Worm (Caenorhabditis elegans) whole organism, L4 larva: Measurements from ENCODE around the gene str-114.

Experiments used
- R02D3.7 ChIP-seq: fragments of 150-350 bp; sonication (generic microtip); optimal IDR thresholded peaks from 3 replicates; lab custom pipeline; 2014; ENCODE audit warnings: missing biosample characterization, missing genetic modification characterization
- T20F7.1 ChIP-seq: fragments of 200-800 bp; sonication (Bioruptor generic); optimal IDR thresholded peaks from 2 replicates; lab custom pipeline; 2018; ENCODE audit warnings: mild to moderate bottlenecking, missing genetic modification characterization, missing compliant biosample characterization
- ceh-32 ChIP-seq: sonication (generic microtip); optimal IDR thresholded peaks from 2 replicates; lab custom pipeline; 2016; ENCODE audit warnings: mild to moderate bottlenecking, missing genetic modification characterization, missing compliant biosample characterization; ENCODE audit not compliant: poor library complexity
- ceh-62 ChIP-seq: sonication (generic microtip); optimal IDR thresholded peaks from 2 replicates; lab custom pipeline; 2017; ENCODE audit warnings: missing biosample characterization, missing genetic modification characterization
- ceh-82 ChIP-seq: sonication (generic microtip); optimal IDR thresholded peaks from 2 replicates; lab custom pipeline; 2017; ENCODE audit warnings: missing biosample characterization, missing genetic modification characterization
- ces-1 ChIP-seq: fragments of 150-350 bp; sonication (generic microtip); optimal IDR thresholded peaks from 4 replicates; lab custom pipeline; 2014; ENCODE audit warnings: missing biosample characterization, missing genetic modification reagents, missing genetic modification characterization
- cey-2 ChIP-seq: sonication (generic microtip); optimal IDR thresholded peaks from 3 replicates; lab custom pipeline; 2017; ENCODE audit warnings: missing genetic modification characterization, mild to moderate bottlenecking, missing compliant biosample characterization, antibody characterized with exemption, borderline replicate concordance; ENCODE audit not compliant: insufficient read depth
- daf-19 ChIP-seq: fragments of 200-800 bp; sonication (Bioruptor generic); conservative IDR thresholded peaks from 2 replicates; pipeline ENCODE4 v1.3.6; 2022; ENCODE audit warnings: missing genetic modification characterization, missing compliant biosample characterization
- daf-8 ChIP-seq: fragments of 200-800 bp; sonication (Bioruptor generic); IDR thresholded peaks from 2 replicates; pipeline ENCODE4 v1.3.6; 2022; ENCODE audit warnings: missing genetic modification characterization, missing compliant biosample characterization
- dmd-6 ChIP-seq: fragments of 200-800 bp; sonication (Bioruptor generic); IDR thresholded peaks from 2 replicates; pipeline ENCODE4 v1.3.6; 2022; ENCODE audit warnings: missing genetic modification reagents, missing genetic modification characterization, missing compliant biosample characterization
- dpl-1 ChIP-seq: fragments of 150-350 bp; optimal IDR thresholded peaks from 2 replicates; lab custom pipeline; 2014; ENCODE audit warnings: missing biosample characterization, missing genetic modification reagents, missing genetic modification characterization
- duxl-1 ChIP-seq: sonication (generic microtip); optimal IDR thresholded peaks from 2 replicates; lab custom pipeline; 2016; ENCODE audit warnings: mild to moderate bottlenecking, missing genetic modification characterization, moderate library complexity, missing compliant biosample characterization; ENCODE audit not compliant: poor library complexity
- dve-1 ChIP-seq: sonication (generic microtip); optimal IDR thresholded peaks from 2 replicates; lab custom pipeline; 2017; ENCODE audit warnings: antibody characterized with exemption, mild to moderate bottlenecking, missing genetic modification characterization, missing compliant biosample characterization; ENCODE audit not compliant: insufficient read depth
- egl-27 ChIP-seq: sonication (generic microtip); optimal IDR thresholded peaks from 3 replicates; lab custom pipeline; 2017; ENCODE audit warnings: missing biosample characterization, missing genetic modification reagents, missing genetic modification characterization
- egl-43 ChIP-seq: fragments of 200-800 bp; sonication (Bioruptor generic); IDR thresholded peaks from 2 replicates; pipeline ENCODE4 v1.3.6; 2022; ENCODE audit warnings: missing genetic modification reagents, missing genetic modification characterization, missing compliant biosample characterization
- fkh-10 ChIP-seq: fragments of 150-350 bp; optimal IDR thresholded peaks from 2 replicates; lab custom pipeline; 2014; ENCODE audit warnings: missing biosample characterization, missing genetic modification reagents, missing genetic modification characterization
- hif-1 ChIP-seq, 2 experiments: sonication (generic microtip); optimal IDR thresholded peaks; 2 replicates each; lab custom pipeline; 2016 to 2017; ENCODE audit warnings: missing compliant biosample characterization in 2 of 2, missing genetic modification characterization in 2 of 2, missing genetic modification reagents in 2 of 2, missing genotype in 2 of 2, mild to moderate bottlenecking in 1 of 2
- hlh-11 ChIP-seq: fragments of 200-800 bp; sonication (Bioruptor generic); optimal IDR thresholded peaks from 2 replicates; lab custom pipeline; 2018; ENCODE audit warnings: mild to moderate bottlenecking, missing genetic modification characterization, missing compliant biosample characterization
- hlh-30 ChIP-seq: sonication (generic microtip); optimal IDR thresholded peaks from 2 replicates; lab custom pipeline; 2017; ENCODE audit warnings: antibody characterized with exemption, mild to moderate bottlenecking, missing genetic modification characterization, missing compliant biosample characterization; ENCODE audit not compliant: insufficient read depth
- hmg-1.1 ChIP-seq: fragments of 200-800 bp; sonication (Bioruptor generic); IDR thresholded peaks from 2 replicates; pipeline ENCODE4 v1.3.6; 2022; ENCODE audit warnings: missing genetic modification reagents, missing genetic modification characterization, missing compliant biosample characterization
- lim-7 ChIP-seq: fragments of 200-800 bp; sonication (Bioruptor generic); IDR thresholded peaks from 2 replicates; pipeline ENCODE4 v1.3.6; 2022; ENCODE audit warnings: missing genetic modification characterization, missing compliant biosample characterization
- lin-1 ChIP-seq: fragments of 200-800 bp; sonication (Bioruptor generic); IDR thresholded peaks from 2 replicates; pipeline ENCODE4 v1.3.6; 2022; ENCODE audit warnings: missing genetic modification reagents, missing genetic modification characterization, missing compliant biosample characterization
- lin-13 ChIP-seq: fragments of 150-350 bp; optimal IDR thresholded peaks from 2 replicates; lab custom pipeline; 2014; ENCODE audit warnings: missing biosample characterization, missing genetic modification reagents, missing genetic modification characterization
- lsy-2 ChIP-seq, 2 experiments: fragments of 150-350 bp in 1 of 2; sonication (generic microtip) in 1 of 2; optimal IDR thresholded peaks; 2 replicates each; lab custom pipeline; 2014 to 2017; ENCODE audit warnings: missing biosample characterization in 2 of 2, missing genetic modification characterization in 2 of 2
- madf-9 ChIP-seq: fragments of 200-800 bp; sonication (Bioruptor generic); conservative IDR thresholded peaks from 2 replicates; pipeline ENCODE4 v1.3.6; 2022; ENCODE audit warnings: missing genetic modification reagents, missing genetic modification characterization, missing compliant biosample characterization
- mdl-1 ChIP-seq, 2 experiments: fragments of 150-350 bp in 1 of 2; sonication (generic microtip) in 1 of 2; optimal IDR thresholded peaks; 2 replicates each; lab custom pipeline; 2014 to 2017; ENCODE audit warnings: missing biosample characterization in 2 of 2, missing genetic modification characterization in 2 of 2
- mdt-29 ChIP-seq: fragments of 200-800 bp; sonication (Bioruptor generic); IDR thresholded peaks from 2 replicates; pipeline ENCODE4 v1.3.6; 2022; ENCODE audit warnings: missing genetic modification reagents, missing genetic modification characterization, missing compliant biosample characterization
- mep-1 ChIP-seq: fragments of 150-350 bp; sonication (generic microtip); optimal IDR thresholded peaks from 3 replicates; lab custom pipeline; 2014; ENCODE audit warnings: missing biosample characterization, missing genetic modification characterization
- nhr-10 ChIP-seq: fragments of 150-350 bp; optimal IDR thresholded peaks from 2 replicates; lab custom pipeline; 2014; ENCODE audit warnings: missing biosample characterization, missing genetic modification characterization
- nhr-102 ChIP-seq: sonication (generic microtip); optimal IDR thresholded peaks from 2 replicates; lab custom pipeline; 2016; ENCODE audit warnings: mild to moderate bottlenecking, missing genetic modification characterization, moderate library complexity, missing compliant biosample characterization
- nhr-28 ChIP-seq: fragments of 150-350 bp; optimal IDR thresholded peaks from 2 replicates; lab custom pipeline; 2014; ENCODE audit warnings: missing biosample characterization, missing genetic modification characterization
- nhr-48 ChIP-seq: sonication (generic microtip); optimal IDR thresholded peaks from 2 replicates; lab custom pipeline; 2016; ENCODE audit warnings: mild to moderate bottlenecking, missing genetic modification characterization, missing compliant biosample characterization
- pha-4 ChIP-seq, 2 experiments: fragments of 150-350 bp in 1 of 2; fragments of 200-800 bp in 1 of 2; sonication (Bioruptor generic) in 1 of 2; IDR thresholded peaks in 1 of 2; optimal IDR thresholded peaks in 1 of 2; 2 replicates each; pipeline versions ENCODE4 v1.3.6 to Lab custom; 2014 to 2022; ENCODE audit warnings: missing genetic modification characterization in 2 of 2, missing genetic modification reagents in 2 of 2, missing biosample characterization in 1 of 2, missing compliant biosample characterization in 1 of 2
- php-3 ChIP-seq: fragments of 200-800 bp; sonication (Bioruptor generic); IDR thresholded peaks from 2 replicates; pipeline ENCODE4 v1.3.6; 2022; ENCODE audit warnings: missing genetic modification reagents, missing genetic modification characterization, missing compliant biosample characterization
- pqm-1 ChIP-seq: sonication (generic microtip); optimal IDR thresholded peaks from 2 replicates; lab custom pipeline; 2017; ENCODE audit warnings: missing biosample characterization, missing genetic modification characterization
- rbr-2 ChIP-seq: sonication (generic microtip); optimal IDR thresholded peaks from 2 replicates; lab custom pipeline; 2016; ENCODE audit warnings: missing genotype, missing genetic modification characterization, missing compliant biosample characterization
- saeg-2 ChIP-seq: fragments of 200-800 bp; sonication (Bioruptor generic); IDR thresholded peaks from 2 replicates; pipeline ENCODE4 v1.3.6; 2022; ENCODE audit warnings: missing genetic modification reagents, missing genetic modification characterization, missing compliant biosample characterization
- spr-3 ChIP-seq: fragments of 200-800 bp; sonication (Bioruptor generic); optimal IDR thresholded peaks from 2 replicates; lab custom pipeline; 2018; ENCODE audit warnings: mild to moderate bottlenecking, missing genetic modification characterization, missing compliant biosample characterization
- zip-2 ChIP-seq: fragments of 150-350 bp; optimal IDR thresholded peaks from 2 replicates; lab custom pipeline; 2014; ENCODE audit warnings: missing biosample characterization, missing genetic modification characterization
- ztf-11 ChIP-seq: fragments of 150-350 bp; optimal IDR thresholded peaks from 2 replicates; lab custom pipeline; 2014; ENCODE audit warnings: missing biosample characterization, missing genetic modification characterization

str-114 gene

DNA sequence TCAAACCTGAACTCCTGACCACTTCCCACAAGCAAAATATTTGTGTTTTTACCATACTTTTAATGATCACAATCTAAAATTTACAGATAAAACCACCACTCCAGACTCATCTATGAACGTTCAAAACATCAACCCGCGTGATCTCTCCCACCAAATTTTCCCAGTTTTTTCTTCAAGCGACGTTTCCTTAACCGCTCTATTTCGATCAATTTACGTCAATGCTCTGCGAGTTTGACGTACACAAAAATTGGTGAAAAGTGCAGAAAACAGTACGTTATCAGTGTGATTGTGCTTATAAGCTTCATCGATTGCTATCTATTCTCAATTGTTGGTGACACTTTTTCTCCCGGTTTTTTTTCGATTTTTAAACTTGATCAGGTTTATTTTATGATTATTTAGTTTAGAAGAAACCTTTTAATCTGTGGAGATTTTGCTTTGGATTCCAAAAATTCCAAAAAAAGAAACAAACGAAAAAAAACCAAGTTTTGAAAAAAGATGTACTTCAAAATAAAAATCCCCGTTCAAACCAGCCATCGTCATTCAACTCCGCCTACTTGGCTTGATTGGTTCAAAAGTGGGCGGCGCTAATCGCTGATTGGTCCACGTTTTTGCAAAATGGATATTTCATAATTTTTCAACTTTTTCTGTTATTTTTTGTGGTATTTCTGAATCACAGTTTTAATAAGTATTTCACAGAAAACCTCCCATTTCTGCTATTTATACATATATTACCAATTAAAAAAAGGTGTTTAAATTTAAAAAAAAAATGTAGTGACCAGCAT, 17.1 kb upstream of the str-114 start (continued):
- TF ChIP-seq dpl-1 (GFP tag; lab: Kevin White, UChicago), result no peak
- no peak for TF ChIP-seq ceh-82
- TF ChIP-seq mep-1 (tag; lab: Kevin White, UChicago), result peak; percentile 47
- peak; percentile 76 for TF ChIP-seq hlh-11
- TF ChIP-seq ces-1 (GFP tag; lab: Kevin White, UChicago), result no peak
- no peak for TF ChIP-seq rbr-2 (tag; lab: Kevin White, UChicago)
- no peak for TF ChIP-seq ztf-11 (tag; lab: Kevin White, UChicago)
- no peak for TF ChIP-seq ceh-62 (tag; lab: Kevin White, UChicago)
- TF ChIP-seq spr-3 (GFP tag; lab: Kevin White, UChicago), result no peak
- peak; percentile 67 for TF ChIP-seq nhr-48 (tag; lab: Kevin White, UChicago)
- TF ChIP-seq daf-8 (GFP tag; lab: Robert Waterston, UW), result no peak
- TF ChIP-seq nhr-10 (tag; lab: Kevin White, UChicago), result no peak
- no peak for TF ChIP-seq egl-43 (GFP tag; lab: Robert Waterston, UW)
- TF ChIP-seq nhr-102 (tag; lab: Kevin White, UChicago), result peak; percentile 74
- TF ChIP-seq hmg-1.1 (GFP tag; lab: Robert Waterston, UW), result no peak
- no peak for TF ChIP-seq saeg-2 (GFP tag; lab: Robert Waterston, UW)
- TF ChIP-seq php-3 (GFP tag; lab: Robert Waterston, UW), result peak; percentile 72; the same call in 1 of the 2 replicates
- TF ChIP-seq mdl-1 (tag; optimal IDR thresholded peaks at IDR 0.05; lab: Kevin White, UChicago), result peak in 1 of 2 experiments; percentile 27
- peak in 1 of 2 experiments; percentile 8 for TF ChIP-seq hif-1 (tag; optimal IDR thresholded peaks at IDR 0.05; lab: Kevin White, UChicago)
- peak; percentile 31 for TF ChIP-seq pqm-1
- no peak for TF ChIP-seq daf-19 (GFP tag; lab: Robert Waterston, UW)
- TF ChIP-seq lsy-2 (tag; optimal IDR thresholded peaks at IDR 0.05; lab: Kevin White, UChicago), result no peak
- TF ChIP-seq nhr-28 (tag; lab: Kevin White, UChicago), result peak; percentile 67
- TF ChIP-seq cey-2, result no peak
- TF ChIP-seq lin-13, result no peak
- no peak for TF ChIP-seq T20F7.1 (GFP tag; lab: Kevin White, UChicago)
- TF ChIP-seq dmd-6 (GFP tag; lab: Robert Waterston, UW), result peak; percentile 88
- TF ChIP-seq lim-7 (GFP tag; lab: Robert Waterston, UW), result no peak
- TF ChIP-seq zip-2 (tag; lab: Kevin White, UChicago), result no peak

DNA sequence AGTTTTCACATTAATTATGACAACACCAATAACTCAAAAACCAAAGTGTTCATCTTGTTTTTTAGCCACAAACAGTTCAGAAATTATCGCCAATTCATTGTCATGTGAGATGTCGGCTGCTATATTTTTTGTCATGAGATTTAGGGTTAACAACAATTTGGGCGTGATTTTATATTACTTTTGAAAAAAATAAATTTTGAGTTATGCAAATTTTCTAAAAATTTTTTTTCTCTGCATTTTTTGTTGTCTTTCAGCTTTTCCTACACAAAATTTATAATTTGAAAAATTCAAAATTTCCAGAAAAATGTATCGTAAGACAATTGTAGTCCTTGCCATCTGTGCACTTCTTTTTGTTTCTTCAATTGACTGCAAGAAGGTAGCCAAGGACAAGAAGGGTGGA, 16.5 kb upstream of the str-114 start, which contains the start of gene F59B1.2:
Gene F59B1.2, plus strand, starts transcription at position 301 of the 400 bp plus-strand sequence.
- TF ChIP-seq R02D3.7 (tag; lab: Kevin White, UChicago) (no peak), egl-27 (tag; lab: Kevin White, UChicago) (no peak), dve-1 (no peak), mdt-29 (GFP tag; lab: Robert Waterston, UW) (no peak), duxl-1 (tag; lab: Kevin White, UChicago) (no peak), pha-4 (GFP tag; IDR thresholded peaks at IDR 0.05; lab: Robert Waterston, UW) (no peak), pha-4 (tag; optimal IDR thresholded peaks at IDR 0.05; lab: Kevin White, UChicago) (no peak), hlh-30 (tag; lab: Kevin White, UChicago) (peak; percentile 27), T20F7.1 (GFP tag; lab: Kevin White, UChicago) (peak; percentile 4), daf-19 (GFP tag; lab: Robert Waterston, UW) (no peak), madf-9 (GFP tag; lab: Robert Waterston, UW) (no peak), fkh-10 (GFP tag; lab: Kevin White, UChicago) (no peak), lin-1 (no peak), ceh-32 (tag; lab: Kevin White, UChicago) (no peak)
